Fruit fly (Drosophila melanogaster) whole organism, adult: ENCODE results near the gene CG5196.

Source experiments
- CG11617 ChIP-seq: fragments of 200-800 bp; sonication (Bioruptor generic); optimal IDR thresholded peaks from 2 replicates; lab custom pipeline; 2017; ENCODE audit warnings: mild to moderate bottlenecking, missing biosample characterization, missing genetic modification reagents, missing genetic modification characterization
- CG12768 ChIP-seq: fragments of 200-800 bp; sonication (Bioruptor generic); optimal IDR thresholded peaks from 2 replicates; lab custom pipeline; 2017; ENCODE audit warnings: missing biosample characterization, missing genetic modification characterization, mild to moderate bottlenecking, moderate library complexity, missing genetic modification reagents
- CG14711 ChIP-seq: fragments of 200-800 bp; sonication (Bioruptor generic); optimal IDR thresholded peaks from 2 replicates; lab custom pipeline; 2018; ENCODE audit warnings: missing biosample characterization, mild to moderate bottlenecking, missing genetic modification characterization, moderate library complexity
- CG1620 ChIP-seq: fragments of 200-800 bp; sonication (Bioruptor generic); optimal IDR thresholded peaks from 2 replicates; lab custom pipeline; 2016; ENCODE audit warnings: missing biosample characterization, missing genetic modification characterization
- CG33017 ChIP-seq: fragments of 200-800 bp; sonication (Bioruptor generic); optimal IDR thresholded peaks from 2 replicates; lab custom pipeline; 2018; ENCODE audit warnings: missing biosample characterization, mild to moderate bottlenecking, missing genetic modification characterization, moderate library complexity
- CG5204 ChIP-seq: fragments of 200-800 bp; sonication (Bioruptor generic); optimal IDR thresholded peaks from 2 replicates; lab custom pipeline; 2016; ENCODE audit warnings: missing biosample characterization, missing genetic modification characterization
- CG7045 ChIP-seq: fragments of 200-800 bp; sonication (Bioruptor generic); optimal IDR thresholded peaks from 2 replicates; lab custom pipeline; 2017; ENCODE audit warnings: missing biosample characterization, mild to moderate bottlenecking, missing genetic modification characterization
- CG7101 ChIP-seq: fragments of 200-800 bp; sonication (Bioruptor generic); optimal IDR thresholded peaks from 2 replicates; lab custom pipeline; 2018; ENCODE audit warnings: missing biosample characterization, mild to moderate bottlenecking, missing genetic modification characterization, moderate library complexity
- Clk ChIP-seq: fragments of 200-800 bp; sonication (Bioruptor generic); optimal IDR thresholded peaks from 2 replicates; lab custom pipeline; 2017; ENCODE audit warnings: missing biosample characterization, missing genetic modification characterization
- Crg-1 ChIP-seq: fragments of 200-800 bp; sonication (Bioruptor generic); optimal IDR thresholded peaks from 2 replicates; lab custom pipeline; 2016; ENCODE audit warnings: missing biosample characterization, missing genetic modification characterization
- Hr96 ChIP-seq: fragments of 200-800 bp; sonication (Bioruptor generic); optimal IDR thresholded peaks from 2 replicates; lab custom pipeline; 2016; ENCODE audit warnings: missing biosample characterization, missing genetic modification characterization
- Mnt ChIP-seq: fragments of 200-800 bp; sonication (Bioruptor generic); optimal IDR thresholded peaks from 2 replicates; lab custom pipeline; 2016; ENCODE audit warnings: missing biosample characterization, mild to moderate bottlenecking, missing genetic modification characterization
- bab1 ChIP-seq: fragments of 200-800 bp; sonication (Bioruptor generic); optimal IDR thresholded peaks from 3 replicates; lab custom pipeline; 2019; ENCODE audit warnings: missing biosample characterization, mild to moderate bottlenecking, missing genetic modification characterization, moderate library complexity
- cic ChIP-seq: fragments of 200-800 bp; sonication (Bioruptor generic); optimal IDR thresholded peaks from 2 replicates; lab custom pipeline; 2017; ENCODE audit warnings: missing biosample characterization, mild to moderate bottlenecking, missing genetic modification characterization, moderate library complexity
- cnc ChIP-seq, 2 experiments: fragments of >200 bp; optimal IDR thresholded peaks; 2 replicates each; lab custom pipeline; 2017
- kay ChIP-seq: fragments of 200-800 bp; sonication (Bioruptor generic); peaks from one replicate; lab custom pipeline; 2016; ENCODE audit warnings: missing biosample characterization, missing genetic modification characterization, borderline replicate concordance
- ovo ChIP-seq: fragments of 200-800 bp; sonication (Bioruptor generic); optimal IDR thresholded peaks from 2 replicates; lab custom pipeline; 2016; ENCODE audit warnings: missing biosample characterization, missing genetic modification characterization
- pad ChIP-seq: fragments of 200-800 bp; sonication (Bioruptor generic); optimal IDR thresholded peaks from 3 replicates; lab custom pipeline; 2017; ENCODE audit warnings: missing biosample characterization, missing genetic modification characterization, mild to moderate bottlenecking, moderate library complexity, missing genetic modification reagents
- tj ChIP-seq: fragments of 200-800 bp; sonication (Bioruptor generic); optimal IDR thresholded peaks from 3 replicates; lab custom pipeline; 2017; ENCODE audit warnings: missing biosample characterization, mild to moderate bottlenecking, missing genetic modification characterization, moderate library complexity
- toe ChIP-seq: fragments of 200-800 bp; sonication (Bioruptor generic); optimal IDR thresholded peaks from 2 replicates; lab custom pipeline; 2016; ENCODE audit warnings: missing biosample characterization, missing genetic modification characterization

CG5196 gene

DNA sequence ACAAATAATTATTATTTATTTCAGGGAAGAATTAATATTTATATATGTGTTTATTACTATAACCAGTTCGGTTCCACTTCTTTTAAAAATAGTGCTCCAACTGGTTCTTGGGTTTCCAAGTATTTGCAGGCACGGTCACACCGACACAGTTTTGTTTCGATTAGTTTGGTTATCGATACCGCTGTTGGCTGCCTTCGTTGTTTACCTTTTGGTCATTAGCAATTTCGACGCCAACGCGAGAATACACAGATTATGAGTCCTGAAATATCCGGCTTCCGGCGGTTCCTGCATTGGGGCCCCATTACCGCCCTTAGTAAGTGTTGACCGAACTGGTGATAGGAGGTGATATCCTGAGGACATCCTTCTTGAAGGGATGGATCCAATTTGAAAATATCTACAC lies at the start of gene CG5196:
Gene CG5196 (plus strand): TSS at position 157 of the 400 bp plus-strand sequence.
- TF ChIP-seq CG12768 (GFP tag; lab: Kevin White, UChicago) = no peak
- TF ChIP-seq tj (GFP tag; lab: Kevin White, UChicago) = no peak
- peak; percentile 2 for TF ChIP-seq cic (GFP tag; lab: Kevin White, UChicago)
- no peak for TF ChIP-seq Hr96 (GFP tag; lab: Kevin White, UChicago)
- TF ChIP-seq CG11617 = peak; percentile 8
- no peak for TF ChIP-seq cnc (optimal IDR thresholded peaks at IDR 0.05; lab: Kevin White, UChicago)
- peak; percentile 60 for TF ChIP-seq bab1 (GFP tag; lab: Kevin White, UChicago)
- peak; percentile 50 for TF ChIP-seq Mnt (GFP tag; lab: Kevin White, UChicago)
- TF ChIP-seq CG1620 (GFP tag; lab: Kevin White, UChicago) = peak; percentile 20
- peak; percentile 2 for TF ChIP-seq CG14711 (tag; lab: Kevin White, UChicago)
- peak; percentile 35 for TF ChIP-seq CG7101 (tag; lab: Kevin White, UChicago)
- no peak for TF ChIP-seq toe (GFP tag; lab: Kevin White, UChicago)
- no peak for TF ChIP-seq pad
- no peak for TF ChIP-seq ovo (GFP tag; lab: Kevin White, UChicago)
- TF ChIP-seq CG7045 (GFP tag; lab: Kevin White, UChicago) = no peak

DNA sequence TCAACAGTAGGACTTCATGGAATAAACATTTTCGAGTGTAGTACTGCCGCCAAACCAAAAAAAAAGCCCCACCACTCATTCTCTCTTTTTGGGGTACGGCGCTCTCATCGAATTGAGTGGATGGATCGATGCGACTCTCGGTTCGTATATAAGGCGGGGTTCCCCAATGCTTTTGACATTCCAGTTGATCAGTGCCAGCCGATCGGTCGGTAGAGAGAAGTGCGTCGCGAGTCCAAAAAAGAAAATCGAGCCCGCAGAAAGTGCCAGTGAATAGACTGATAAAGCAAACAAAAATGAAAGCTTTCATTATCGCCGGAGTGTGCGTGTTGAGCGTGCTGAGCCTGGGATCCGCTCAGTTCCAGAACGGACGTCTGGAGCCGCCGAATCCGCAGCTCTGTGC lies 48.3 kb upstream of the CG5196 start, which contains the start of gene CG4115:
Gene CG4115 (plus strand): TSS at position 172 of the 400 bp plus-strand sequence.
- TF ChIP-seq toe (GFP tag; lab: Kevin White, UChicago) (no peak), cnc (optimal IDR thresholded peaks at IDR 0.05; lab: Kevin White, UChicago) (no peak), Clk (GFP tag; lab: Kevin White, UChicago) (no peak), tj (GFP tag; lab: Kevin White, UChicago) (no peak), ovo (GFP tag; lab: Kevin White, UChicago) (no peak), CG14711 (tag; lab: Kevin White, UChicago) (no peak), CG7101 (tag; lab: Kevin White, UChicago) (no peak), CG12768 (GFP tag; lab: Kevin White, UChicago) (no peak), CG5204 (no peak), Hr96 (GFP tag; lab: Kevin White, UChicago) (no peak), CG7045 (GFP tag; lab: Kevin White, UChicago) (no peak)

DNA sequence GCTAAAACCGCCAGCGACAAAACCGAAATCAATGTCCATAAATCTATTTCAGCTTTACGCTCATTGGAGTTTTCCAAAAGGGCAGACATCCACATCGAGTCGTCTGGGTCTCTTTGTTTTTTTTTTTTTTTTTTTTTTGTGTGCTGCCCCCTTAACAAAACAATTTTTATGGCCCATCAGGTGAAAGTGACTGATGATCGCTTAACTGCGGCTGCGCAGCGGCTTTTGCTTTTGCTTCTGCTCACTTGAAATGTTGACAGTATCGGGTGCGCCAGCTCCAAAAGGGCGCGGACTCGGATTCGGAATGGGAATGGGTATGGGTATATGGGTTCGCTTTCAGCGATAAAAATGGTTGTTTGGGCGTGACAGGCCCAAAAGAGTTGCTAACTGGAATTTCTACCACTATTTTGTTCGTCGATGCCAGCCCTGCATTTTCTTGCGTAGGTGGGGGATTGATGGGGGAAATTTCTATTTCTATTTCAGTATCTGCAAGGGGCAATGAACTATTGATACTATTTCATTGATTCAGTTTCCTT lies 46.1 kb upstream of the CG5196 start:
- TF ChIP-seq CG1620 (GFP tag; lab: Kevin White, UChicago) (no peak), CG5204 (no peak)

DNA sequence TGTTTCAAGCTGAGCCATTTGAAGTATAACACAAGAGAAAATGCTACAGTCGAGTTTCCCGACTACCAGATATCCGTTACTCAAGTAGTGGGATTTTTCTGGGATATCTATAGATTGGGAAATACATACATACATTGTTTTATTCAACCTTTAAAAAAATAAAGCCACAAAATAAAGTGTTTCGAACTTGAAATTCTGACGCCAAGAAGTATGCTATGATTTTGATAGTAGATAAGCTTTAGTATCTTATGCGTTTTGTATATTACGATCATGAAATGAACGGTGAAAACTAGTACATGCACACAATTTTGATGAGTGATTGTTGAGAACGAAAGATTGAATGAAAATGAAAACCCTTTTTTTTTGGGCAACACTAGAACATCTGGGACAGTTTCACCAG lies 44.6 kb upstream of the CG5196 start:
- peak; percentile 16 for TF ChIP-seq bab1 (GFP tag; lab: Kevin White, UChicago)
- TF ChIP-seq CG7101 (tag; lab: Kevin White, UChicago) = no peak

DNA sequence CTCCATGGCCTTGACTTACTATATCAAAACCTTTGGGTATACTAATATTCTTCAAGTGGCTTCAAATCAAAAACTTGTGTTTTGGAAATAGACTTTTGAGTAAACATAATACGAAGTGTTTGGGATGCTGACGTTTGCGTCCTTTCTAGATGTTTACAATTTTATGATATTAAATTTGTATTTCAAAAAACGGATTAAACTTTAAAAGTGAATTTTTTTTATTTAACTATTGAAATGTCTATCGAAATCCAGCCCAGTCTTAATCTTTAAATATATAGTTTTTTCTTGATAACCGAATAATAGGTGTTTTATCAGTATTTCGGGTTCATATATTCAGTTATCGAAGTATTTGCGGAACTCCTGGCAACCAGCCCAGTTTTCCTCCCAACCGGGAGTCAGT lies 43.5 kb upstream of the CG5196 start, which contains the start of gene Tim17a1:
Gene Tim17a1 (minus strand): TSS at position 101 of the 400 bp plus-strand sequence.
- TF ChIP-seq Clk (GFP tag; lab: Kevin White, UChicago) (no peak), cnc (optimal IDR thresholded peaks at IDR 0.05; lab: Kevin White, UChicago) (no peak), pad (no peak), CG5204 (no peak), CG12768 (GFP tag; lab: Kevin White, UChicago) (no peak), Crg-1 (GFP tag; lab: Kevin White, UChicago) (no peak), CG7101 (tag; lab: Kevin White, UChicago) (no peak), bab1 (GFP tag; lab: Kevin White, UChicago) (no peak), CG11617 (no peak), CG7045 (GFP tag; lab: Kevin White, UChicago) (no peak), ovo (GFP tag; lab: Kevin White, UChicago) (no peak), CG33017 (tag; lab: Kevin White, UChicago) (no peak), toe (GFP tag; lab: Kevin White, UChicago) (no peak), CG1620 (GFP tag; lab: Kevin White, UChicago) (no peak)

DNA sequence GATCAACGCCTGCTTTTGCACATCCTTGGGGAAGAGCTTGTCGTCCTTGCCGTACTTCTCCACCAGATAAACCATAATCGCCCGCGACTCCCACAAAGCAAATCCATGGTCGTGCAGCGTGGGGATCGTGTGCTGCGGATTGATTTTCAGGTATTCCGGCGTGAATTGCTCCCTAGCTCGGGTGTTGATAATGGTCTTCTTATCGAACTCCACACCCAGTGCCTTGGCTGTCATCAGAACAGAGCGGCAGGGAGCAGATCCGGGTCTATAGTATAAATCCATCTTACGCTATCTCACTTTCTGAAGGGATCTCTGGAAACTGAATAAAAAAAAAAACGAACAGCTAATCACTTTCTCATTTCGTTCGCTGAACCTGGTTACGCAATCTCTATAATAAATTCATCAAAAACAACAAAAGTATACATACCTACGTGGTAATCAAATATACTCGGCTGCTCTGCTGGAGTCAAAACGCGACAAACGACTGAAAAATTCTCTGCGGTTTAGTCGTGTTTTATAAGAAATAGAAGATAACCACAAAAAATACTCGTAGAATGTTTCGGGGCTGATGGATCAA lies 42.8 kb upstream of the CG5196 start, which contains the start of gene GstD10:
Gene GstD10 (minus strand): TSS at position 472 of the 577 bp plus-strand sequence.
- TF ChIP-seq Hr96 (GFP tag; lab: Kevin White, UChicago) (no peak), bab1 (GFP tag; lab: Kevin White, UChicago) (no peak), CG7101 (tag; lab: Kevin White, UChicago) (no peak)

DNA sequence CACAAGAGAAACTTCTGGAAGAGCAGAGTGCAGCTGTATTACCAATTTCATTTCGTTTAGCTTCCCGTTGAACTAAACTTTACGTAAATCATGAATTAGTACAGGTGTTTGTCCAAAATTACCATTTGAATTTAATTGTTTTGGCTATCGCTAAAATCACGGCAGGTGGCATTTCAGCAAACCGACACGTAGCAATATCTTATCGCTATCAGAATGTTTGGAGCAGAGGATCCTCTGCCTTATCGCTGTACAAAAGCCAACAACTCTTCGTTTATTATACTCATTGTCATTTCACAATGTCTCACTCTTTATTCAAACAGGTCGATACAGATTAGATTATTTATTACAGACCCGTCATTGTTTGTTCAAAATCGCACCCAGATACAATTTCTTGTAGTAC lies 42.2 kb upstream of the CG5196 start:
- TF ChIP-seq bab1 (GFP tag; lab: Kevin White, UChicago) (no peak), cic (GFP tag; lab: Kevin White, UChicago) (peak; percentile 26), ovo (GFP tag; lab: Kevin White, UChicago) (no peak), kay (GFP tag; lab: Kevin White, UChicago) (peak; percentile 8), tj (GFP tag; lab: Kevin White, UChicago) (no peak), Mnt (GFP tag; lab: Kevin White, UChicago) (no peak)
